Worm (Caenorhabditis elegans) whole organism, L2 larva: ENCODE results near the gene F22B8.7.

Experiments
- R02D3.7 ChIP-seq: fragments of 150-350 bp; optimal IDR thresholded peaks from 2 replicates; lab custom pipeline; 2014; ENCODE audit warnings: missing biosample characterization, missing genetic modification characterization
- ZK546.5 ChIP-seq: sonication (generic microtip); optimal IDR thresholded peaks from 2 replicates; lab custom pipeline; 2017; ENCODE audit warnings: missing biosample characterization, missing genetic modification characterization
- alr-1 ChIP-seq: fragments of 150-350 bp; optimal IDR thresholded peaks from 2 replicates; lab custom pipeline; 2014; ENCODE audit warnings: missing biosample characterization, missing genetic modification characterization
- ceh-16 ChIP-seq: fragments of 150-350 bp; optimal IDR thresholded peaks from 2 replicates; lab custom pipeline; 2014; ENCODE audit warnings: missing biosample characterization, missing genetic modification characterization
- elt-1 ChIP-seq: fragments of 150-350 bp; optimal IDR thresholded peaks from 2 replicates; lab custom pipeline; 2014; ENCODE audit warnings: missing biosample characterization, missing genetic modification characterization
- gmeb-1 ChIP-seq: fragments of 150-350 bp; optimal IDR thresholded peaks from 2 replicates; lab custom pipeline; 2014; ENCODE audit warnings: missing biosample characterization, missing genetic modification characterization
- lin-13 ChIP-seq: fragments of 150-350 bp; optimal IDR thresholded peaks from 2 replicates; lab custom pipeline; 2014; ENCODE audit warnings: missing biosample characterization, missing genetic modification reagents, missing genetic modification characterization
- mbf-1 ChIP-seq: sonication (generic microtip); optimal IDR thresholded peaks from 2 replicates; lab custom pipeline; 2017; ENCODE audit warnings: missing biosample characterization, missing genetic modification characterization
- nhr-11 ChIP-seq: fragments of 150-350 bp; optimal IDR thresholded peaks from 2 replicates; lab custom pipeline; 2014; ENCODE audit warnings: missing biosample characterization, missing genetic modification characterization
- nhr-25 ChIP-seq: fragments of 150-350 bp; sonication (generic microtip); optimal IDR thresholded peaks from 3 replicates; lab custom pipeline; 2014; ENCODE audit warnings: missing biosample characterization, missing genetic modification characterization
- unc-62 ChIP-seq: fragments of 150-350 bp; optimal IDR thresholded peaks from 2 replicates; lab custom pipeline; 2014; ENCODE audit warnings: missing biosample characterization, missing genetic modification reagents, missing genetic modification characterization
- ztf-1 ChIP-seq: fragments of 200-800 bp; sonication (Bioruptor generic); conservative IDR thresholded peaks from 2 replicates; pipeline ENCODE4 v1.3.6; 2022; ENCODE audit warnings: missing genetic modification characterization, missing compliant biosample characterization
- ztf-11 ChIP-seq: sonication (generic microtip); optimal IDR thresholded peaks from 2 replicates; lab custom pipeline; 2017; ENCODE audit warnings: missing biosample characterization, missing genetic modification characterization

DNA sequence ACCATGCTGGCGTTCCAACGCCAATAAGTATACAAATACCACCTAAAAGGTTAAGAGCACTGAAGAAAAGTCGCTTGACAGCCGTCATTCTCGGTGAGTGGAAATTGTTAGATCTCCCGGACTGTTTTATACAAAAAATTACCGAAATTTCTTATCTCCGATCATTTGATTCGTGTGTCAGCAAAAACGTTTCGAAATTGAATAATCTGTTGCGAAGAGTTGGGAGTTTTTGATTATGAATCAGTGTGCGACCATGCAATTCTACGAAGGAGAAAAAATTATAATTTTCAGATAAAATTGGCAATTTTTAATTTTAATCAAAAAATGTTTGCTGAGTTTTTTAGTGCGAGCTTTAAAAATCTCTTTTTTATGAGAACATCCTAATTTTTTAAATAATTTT lies 45.1 kb downstream of the F22B8.7 start, which contains the start of gene clc-11:
- TF ChIP-seq ZK546.5 (tag; lab: Kevin White, UChicago) (no peak), mbf-1 (tag; lab: Kevin White, UChicago) (no peak), ztf-11 (tag; lab: Kevin White, UChicago) (no peak), lin-13 (no peak), nhr-11 (tag; lab: Kevin White, UChicago) (no peak), unc-62 (no peak), ztf-1 (GFP tag; lab: Robert Waterston, UW) (no peak), ceh-16 (no peak), R02D3.7 (tag; lab: Kevin White, UChicago) (no peak), alr-1 (tag; lab: Kevin White, UChicago) (no peak), gmeb-1 (tag; lab: Kevin White, UChicago) (no peak), nhr-25 (tag; lab: Kevin White, UChicago) (no peak), elt-1 (tag; lab: Kevin White, UChicago) (no peak)
